Worm (Caenorhabditis elegans): ENCODE measurements around the gene T01B11.1.

ce11 chrIV:8454076-8454475 lies 7.1 kb downstream of the T01B11.1 start:
- no peak for TF ChIP-seq nhr-11 (tag; optimal IDR thresholded peaks at IDR 0.05)
- TF ChIP-seq ceh-45 (GFP tag; IDR thresholded peaks at IDR 0.05), result no peak
- TF ChIP-seq hlh-30 (tag; optimal IDR thresholded peaks at IDR 0.05; ENCODE audit: insufficient read depth), result no peak
- TF ChIP-seq rnt-1 (tag; optimal IDR thresholded peaks at IDR 0.05), result no peak
- TF ChIP-seq ceh-9 (tag; optimal IDR thresholded peaks at IDR 0.05), result no peak
